Fruit fly (Drosophila melanogaster) whole organism, embryonic: ENCODE measurements around the gene Pino.

Experiments
- Blimp-1 ChIP-seq: fragments of 200-800 bp; sonication (Bioruptor generic); optimal IDR thresholded peaks from 3 replicates; lab custom pipeline; 2018; ENCODE audit warnings: missing biosample characterization, missing genetic modification characterization, mild to moderate bottlenecking, moderate library complexity, missing genetic modification reagents
- CG10147 ChIP-seq: fragments of 200-800 bp; sonication (Bioruptor generic); optimal IDR thresholded peaks from 2 replicates; lab custom pipeline; 2019; ENCODE audit warnings: missing biosample characterization, mild to moderate bottlenecking, missing genetic modification characterization, moderate library complexity
- CG10267 ChIP-seq: fragments of 200-800 bp; sonication (Bioruptor generic); optimal IDR thresholded peaks from 2 replicates; lab custom pipeline; 2018; ENCODE audit warnings: missing biosample characterization, mild to moderate bottlenecking, missing genetic modification characterization, moderate library complexity
- CG10431 ChIP-seq: fragments of 200-800 bp; sonication (Bioruptor generic); optimal IDR thresholded peaks from 3 replicates; lab custom pipeline; 2018; ENCODE audit warnings: missing biosample characterization, mild to moderate bottlenecking, missing genetic modification characterization
- CG10462 ChIP-seq: fragments of 200-800 bp; sonication (Bioruptor generic); optimal IDR thresholded peaks from 2 replicates; lab custom pipeline; 2016; ENCODE audit warnings: missing biosample characterization, missing genetic modification characterization
- CG10979 ChIP-seq: fragments of 200-800 bp; sonication (Bioruptor generic); optimal IDR thresholded peaks from 2 replicates; lab custom pipeline; 2018; ENCODE audit warnings: missing biosample characterization, mild to moderate bottlenecking, missing genetic modification characterization, moderate library complexity
- CG11247 ChIP-seq: fragments of 200-800 bp; sonication (Bioruptor generic); IDR thresholded peaks from 2 replicates; pipeline ENCODE4 v1.3.6; 2022; ENCODE audit warnings: missing biosample characterization, missing genetic modification characterization
- CG1233 ChIP-seq: fragments of 200-800 bp; sonication (Bioruptor generic); optimal IDR thresholded peaks from 4 replicates; lab custom pipeline; 2018; ENCODE audit warnings: missing biosample characterization, mild to moderate bottlenecking, missing genetic modification characterization
- CG13775 ChIP-seq: fragments of 200-800 bp; sonication (Bioruptor generic); optimal IDR thresholded peaks from 3 replicates; lab custom pipeline; 2017; ENCODE audit warnings: missing biosample characterization, mild to moderate bottlenecking, missing genetic modification characterization
- CG14441 ChIP-seq: fragments of 200-800 bp; sonication (Bioruptor generic); IDR thresholded peaks from 2 replicates; pipeline ENCODE4 v1.3.6; 2022; ENCODE audit warnings: missing biosample characterization, missing genetic modification characterization
- CG17361 ChIP-seq: fragments of 200-800 bp; sonication (Bioruptor generic); IDR thresholded peaks from 3 replicates; pipeline ENCODE4 v1.3.6; 2022; ENCODE audit warnings: missing biosample characterization, missing genetic modification characterization
- CG2120 ChIP-seq: fragments of 200-800 bp; sonication (Bioruptor generic); optimal IDR thresholded peaks from 3 replicates; lab custom pipeline; 2016; ENCODE audit warnings: missing biosample characterization, missing genetic modification characterization
- CG31365 ChIP-seq: fragments of 200-800 bp; sonication (Bioruptor generic); optimal IDR thresholded peaks from 2 replicates; lab custom pipeline; 2018; ENCODE audit warnings: missing biosample characterization, mild to moderate bottlenecking, missing genetic modification characterization
- CG31441 ChIP-seq: fragments of 200-800 bp; sonication (Bioruptor generic); IDR thresholded peaks from 2 replicates; pipeline ENCODE4 v1.3.6; 2022; ENCODE audit warnings: missing biosample characterization, missing genetic modification characterization
- CG5180 ChIP-seq: fragments of 200-800 bp; sonication (Bioruptor generic); optimal IDR thresholded peaks from 3 replicates; lab custom pipeline; 2017; ENCODE audit warnings: missing biosample characterization, missing genetic modification characterization, mild to moderate bottlenecking, moderate library complexity, missing genetic modification reagents
- CG8765 ChIP-seq: fragments of 200-800 bp; sonication (Bioruptor generic); IDR thresholded peaks from 2 replicates; pipeline ENCODE4 v1.3.6; 2022; ENCODE audit warnings: missing biosample characterization, missing genetic modification characterization
- Chrac-16 ChIP-seq: fragments of 200-800 bp; sonication (Bioruptor generic); optimal IDR thresholded peaks from 3 replicates; lab custom pipeline; 2016; ENCODE audit warnings: missing biosample characterization, missing genetic modification characterization
- CrebB ChIP-seq: fragments of 200-800 bp; sonication (Bioruptor generic); optimal IDR thresholded peaks from 3 replicates; lab custom pipeline; 2018; ENCODE audit warnings: missing biosample characterization, mild to moderate bottlenecking, missing genetic modification characterization
- Dip2 ChIP-seq: fragments of 200-800 bp; sonication (Bioruptor generic); IDR thresholded peaks from 2 replicates; pipeline ENCODE4 v1.3.6; 2022; ENCODE audit warnings: missing biosample characterization, missing genetic modification characterization
- Doc2 ChIP-seq: fragments of 200-800 bp; sonication (Bioruptor generic); IDR thresholded peaks from 2 replicates; pipeline ENCODE4 v1.3.6; 2022; ENCODE audit warnings: missing biosample characterization, missing genetic modification characterization
- HLH3B ChIP-seq: fragments of 200-800 bp; sonication (Bioruptor generic); IDR thresholded peaks from 2 replicates; pipeline ENCODE4 v1.3.6; 2022; ENCODE audit warnings: missing biosample characterization, missing genetic modification characterization
- HmgZ ChIP-seq: fragments of 200-800 bp; sonication (Bioruptor generic); optimal IDR thresholded peaks from 2 replicates; lab custom pipeline; 2018; ENCODE audit warnings: missing biosample characterization, mild to moderate bottlenecking, missing genetic modification characterization
- Max ChIP-seq: fragments of 200-800 bp; sonication (Bioruptor generic); optimal IDR thresholded peaks from 2 replicates; lab custom pipeline; 2016; ENCODE audit warnings: missing biosample characterization, mild to moderate bottlenecking, missing genetic modification characterization
- Meics ChIP-seq: fragments of 200-800 bp; sonication (Bioruptor generic); optimal IDR thresholded peaks from 2 replicates; lab custom pipeline; 2017; ENCODE audit warnings: missing biosample characterization, mild to moderate bottlenecking, missing genetic modification characterization
- Mes4 ChIP-seq: fragments of 200-800 bp; sonication (Bioruptor generic); optimal IDR thresholded peaks from 2 replicates; lab custom pipeline; 2016; ENCODE audit warnings: missing biosample characterization, missing genetic modification characterization
- NFAT ChIP-seq: fragments of 200-800 bp; sonication (Bioruptor generic); IDR thresholded peaks from 2 replicates; pipeline ENCODE4 v1.3.6; 2022; ENCODE audit warnings: missing biosample characterization, missing genetic modification characterization
- NfI ChIP-seq: fragments of 200-800 bp; sonication (Bioruptor generic); optimal IDR thresholded peaks from 3 replicates; lab custom pipeline; 2018; ENCODE audit warnings: missing biosample characterization, mild to moderate bottlenecking, missing genetic modification characterization, moderate library complexity
- Oli ChIP-seq: fragments of 200-800 bp; sonication (Bioruptor generic); optimal IDR thresholded peaks from 2 replicates; lab custom pipeline; 2018; ENCODE audit warnings: missing biosample characterization, mild to moderate bottlenecking, missing genetic modification characterization, moderate library complexity
- PHDP ChIP-seq: fragments of 200-800 bp; sonication (Bioruptor generic); optimal IDR thresholded peaks from 3 replicates; lab custom pipeline; 2018; ENCODE audit warnings: missing biosample characterization, mild to moderate bottlenecking, missing genetic modification characterization, moderate library complexity
- Ravus ChIP-seq: fragments of 200-800 bp; sonication (Bioruptor generic); IDR thresholded peaks from 2 replicates; pipeline ENCODE4 v1.3.6; 2022; ENCODE audit warnings: missing biosample characterization, missing genetic modification characterization
- Side ChIP-seq: fragments of 200-800 bp; sonication (Bioruptor generic); optimal IDR thresholded peaks from 2 replicates; lab custom pipeline; 2016; ENCODE audit warnings: missing biosample characterization, missing genetic modification characterization
- Sry-β ChIP-seq: fragments of 200-800 bp; sonication (Bioruptor generic); optimal IDR thresholded peaks from 2 replicates; lab custom pipeline; 2018; ENCODE audit warnings: missing biosample characterization, mild to moderate bottlenecking, missing genetic modification characterization, moderate library complexity
- bab2 ChIP-seq: fragments of 200-800 bp; sonication (Bioruptor generic); optimal IDR thresholded peaks from 2 replicates; lab custom pipeline; 2016; ENCODE audit warnings: missing biosample characterization, missing genetic modification characterization
- cato ChIP-seq: fragments of 200-800 bp; sonication (Bioruptor generic); optimal IDR thresholded peaks from 2 replicates; lab custom pipeline; 2016; ENCODE audit warnings: missing biosample characterization, missing genetic modification characterization, borderline replicate concordance
- cg ChIP-seq: fragments of 200-800 bp; sonication (Bioruptor generic); optimal IDR thresholded peaks from 3 replicates; lab custom pipeline; 2019; ENCODE audit warnings: missing biosample characterization, mild to moderate bottlenecking, missing genetic modification characterization, moderate library complexity
- ci ChIP-seq: fragments of 200-800 bp; sonication (Bioruptor generic); IDR thresholded peaks from 3 replicates; pipeline ENCODE4 v1.3.6; 2022; ENCODE audit warnings: missing biosample characterization, missing genetic modification characterization
- ems ChIP-seq: fragments of 200-800 bp; sonication (Bioruptor generic); optimal IDR thresholded peaks from 3 replicates; lab custom pipeline; 2016; ENCODE audit warnings: missing biosample characterization, missing genetic modification characterization
- eyg ChIP-seq: fragments of 200-800 bp; sonication (Bioruptor generic); optimal IDR thresholded peaks from 3 replicates; lab custom pipeline; 2016; ENCODE audit warnings: missing biosample characterization, missing genetic modification characterization
- gcm ChIP-seq: fragments of 200-800 bp; sonication (Bioruptor generic); optimal IDR thresholded peaks from 2 replicates; lab custom pipeline; 2019; ENCODE audit warnings: missing biosample characterization, mild to moderate bottlenecking, missing genetic modification characterization, moderate library complexity
- grau ChIP-seq: fragments of 200-800 bp; optimal IDR thresholded peaks from 3 replicates; lab custom pipeline; 2019; ENCODE audit warnings: missing biosample characterization, mild to moderate bottlenecking, missing genetic modification characterization, moderate library complexity
- gsb ChIP-seq: fragments of 200-800 bp; sonication (Bioruptor generic); IDR thresholded peaks from 2 replicates; pipeline ENCODE4 v1.3.6; 2022; ENCODE audit warnings: missing biosample characterization, missing genetic modification characterization
- hbn ChIP-seq: fragments of 200-800 bp; sonication (Bioruptor generic); IDR thresholded peaks from 2 replicates; pipeline ENCODE4 v1.3.6; 2022; ENCODE audit warnings: missing biosample characterization, missing genetic modification characterization; ENCODE audit not compliant: partially characterized antibody
- hkb ChIP-seq, 2 experiments: fragments of 200-800 bp in 1 of 2; fragments of >200 bp in 1 of 2; sonication (Bioruptor generic) in 1 of 2; IDR thresholded peaks in 1 of 2; optimal IDR thresholded peaks in 1 of 2; 2 replicates each; pipeline versions ENCODE4 v1.3.6 to Lab custom; 2017 to 2022; ENCODE audit warnings: missing biosample characterization in 1 of 2, missing genetic modification characterization in 1 of 2
- jigr1 ChIP-seq: fragments of 200-800 bp; sonication (Bioruptor generic); IDR thresholded peaks from 3 replicates; pipeline ENCODE4 v1.3.6; 2022; ENCODE audit warnings: missing biosample characterization, missing genetic modification characterization
- jing ChIP-seq: fragments of 200-800 bp; sonication (Bioruptor generic); optimal IDR thresholded peaks from 2 replicates; lab custom pipeline; 2018; ENCODE audit warnings: missing biosample characterization, mild to moderate bottlenecking, missing genetic modification characterization
- pb ChIP-seq: fragments of 200-800 bp; sonication (Bioruptor generic); optimal IDR thresholded peaks from 3 replicates; lab custom pipeline; 2016; ENCODE audit warnings: missing biosample characterization, missing genetic modification characterization
- pita ChIP-seq: fragments of 200-800 bp; sonication (Bioruptor generic); optimal IDR thresholded peaks from 2 replicates; lab custom pipeline; 2017; ENCODE audit warnings: missing biosample characterization, mild to moderate bottlenecking, missing genetic modification characterization
- ro ChIP-seq: fragments of 200-800 bp; sonication (Bioruptor generic); IDR thresholded peaks from 2 replicates; pipeline ENCODE4 v1.3.6; 2022; ENCODE audit warnings: missing biosample characterization, missing genetic modification characterization
- schlank ChIP-seq: fragments of 200-800 bp; sonication (Bioruptor generic); optimal IDR thresholded peaks from 2 replicates; lab custom pipeline; 2018; ENCODE audit warnings: missing biosample characterization, mild to moderate bottlenecking, missing genetic modification characterization
- slp2 ChIP-seq: fragments of 200-800 bp; sonication (Bioruptor generic); optimal IDR thresholded peaks from 2 replicates; lab custom pipeline; 2016; ENCODE audit warnings: missing biosample characterization, missing genetic modification characterization
- stc ChIP-seq: fragments of 200-800 bp; sonication (Bioruptor generic); IDR thresholded peaks from 2 replicates; pipeline ENCODE4 v1.3.6; 2022; ENCODE audit warnings: missing biosample characterization, missing genetic modification characterization

Pino gene

dm6 chr2L:1094724-1095123 lies 34.0 kb downstream of the Pino start (continued):
- TF ChIP-seq CG10147 (no peak), jigr1 (GFP tag; lab: Robert Waterston, UW) (no peak), stc (no peak; the same call in 1 of the 2 replicates), CG8765 (no peak), slp2 (no peak), grau (tag; lab: Kevin White, UChicago) (no peak), ci (peak; percentile 66), CG31365 (tag; lab: Kevin White, UChicago) (no peak), hkb (optimal IDR thresholded peaks at IDR 0.05; lab: Kevin White, UChicago) (no peak), hkb (GFP tag; IDR thresholded peaks at IDR 0.05; lab: Robert Waterston, UW) (0 out of 2 replicates have a peak, but pooled peaks have one; percentile 28), Blimp-1 (GFP tag; lab: Kevin White, UChicago) (peak; percentile 50), Sry-β (GFP tag; lab: Kevin White, UChicago) (no peak), cato (no peak), NfI (GFP tag; lab: Kevin White, UChicago) (no peak), CG17361 (0 out of 3 replicates have a peak, but pooled peaks have one; percentile 11), CG31441 (GFP tag; lab: Robert Waterston, UW) (peak; percentile 36; the same call in 1 of the 2 replicates), CrebB (tag; lab: Kevin White, UChicago) (peak; percentile 60), gsb (GFP tag; lab: Robert Waterston, UW) (no peak), CG10431 (no peak), schlank (tag; lab: Kevin White, UChicago) (peak; percentile 7), Oli (no peak), hbn (GFP tag; lab: Robert Waterston, UW) (no peak), CG11247 (GFP tag; lab: Robert Waterston, UW) (no peak), Meics (GFP tag; lab: Kevin White, UChicago) (no peak), Dip2 (GFP tag; lab: Robert Waterston, UW) (no peak), CG10462 (GFP tag; lab: Kevin White, UChicago) (no peak), HLH3B (GFP tag; lab: Robert Waterston, UW) (0 out of 2 replicates have a peak, but pooled peaks have one; percentile 19), Doc2 (GFP tag; lab: Robert Waterston, UW) (no peak), PHDP (tag; lab: Kevin White, UChicago) (peak; percentile 62), Chrac-16 (GFP tag; lab: Kevin White, UChicago) (no peak), CG10979 (tag; lab: Kevin White, UChicago) (no peak), NFAT (GFP tag; lab: Robert Waterston, UW) (no peak), Ravus (GFP tag; lab: Robert Waterston, UW) (no peak), CG10267 (tag; lab: Kevin White, UChicago) (no peak), CG1233 (GFP tag; lab: Kevin White, UChicago) (peak; percentile 12), jing (GFP tag; lab: Kevin White, UChicago) (no peak), CG2120 (GFP tag; lab: Kevin White, UChicago) (no peak), pb (GFP tag; lab: Kevin White, UChicago) (no peak), Mes4 (GFP tag; lab: Kevin White, UChicago) (no peak), Max (GFP tag; lab: Kevin White, UChicago) (no peak), CG5180 (GFP tag; lab: Kevin White, UChicago) (no peak), eyg (no peak), pita (GFP tag; lab: Kevin White, UChicago) (no peak), Side (GFP tag; lab: Kevin White, UChicago) (no peak), cg (no peak), gcm (GFP tag; lab: Kevin White, UChicago) (no peak), CG13775 (GFP tag; lab: Kevin White, UChicago) (no peak), ro (GFP tag; lab: Robert Waterston, UW) (no peak), CG14441 (GFP tag; lab: Robert Waterston, UW) (no peak), bab2 (no peak), HmgZ (tag; lab: Kevin White, UChicago) (no peak), ems (GFP tag; lab: Kevin White, UChicago) (no peak)
